Fruit fly (Drosophila melanogaster): ENCODE results near the gene CG13994.

dm6 chr2L:6090365-6090764 lies 27.6 kb downstream of the CG13994 start:
- TF ChIP-seq br (GFP tag; optimal IDR thresholded peaks at IDR 0.05): no peak
- no peak for TF ChIP-seq CrebA (GFP tag; optimal IDR thresholded peaks at IDR 0.05; ENCODE audit: borderline replicate concordance)
- no peak for TF ChIP-seq GATAd (GFP tag; optimal IDR thresholded peaks at IDR 0.05)
- TF ChIP-seq psq (GFP tag; optimal IDR thresholded peaks at IDR 0.05): no peak
- no peak for TF ChIP-seq Myc (optimal IDR thresholded peaks at IDR 0.05)
- TF ChIP-seq dl (GFP tag; optimal IDR thresholded peaks at IDR 0.05; ENCODE audit: insufficient read depth in 1 of 2, partially characterized antibody in 2 of 2): no peak
- no peak for TF ChIP-seq Sp1 (GFP tag; optimal IDR thresholded peaks at IDR 0.05)
- no peak for TF ChIP-seq Vsx2 (GFP tag; optimal IDR thresholded peaks at IDR 0.05; ENCODE audit: partially characterized antibody)
- no peak for TF ChIP-seq foxo (GFP tag; optimal IDR thresholded peaks at IDR 0.05)
- TF ChIP-seq ey (GFP tag; optimal IDR thresholded peaks at IDR 0.05): no peak
- TF ChIP-seq Dif (GFP tag; optimal IDR thresholded peaks at IDR 0.05; ENCODE audit: partially characterized antibody): no peak
- no peak for TF ChIP-seq jim (GFP tag; optimal IDR thresholded peaks at IDR 0.05)
